Fruit fly (Drosophila melanogaster) whole organism, adult: ENCODE measurements around the gene CG11247.

ENCODE experiments used
- CG11617 ChIP-seq: fragments of 200-800 bp; sonication (Bioruptor generic); optimal IDR thresholded peaks from 2 replicates; lab custom pipeline; 2017; ENCODE audit warnings: mild to moderate bottlenecking, missing biosample characterization, missing genetic modification reagents, missing genetic modification characterization
- CG14711 ChIP-seq: fragments of 200-800 bp; sonication (Bioruptor generic); optimal IDR thresholded peaks from 2 replicates; lab custom pipeline; 2018; ENCODE audit warnings: missing biosample characterization, mild to moderate bottlenecking, missing genetic modification characterization, moderate library complexity
- CG33017 ChIP-seq: fragments of 200-800 bp; sonication (Bioruptor generic); optimal IDR thresholded peaks from 2 replicates; lab custom pipeline; 2018; ENCODE audit warnings: missing biosample characterization, mild to moderate bottlenecking, missing genetic modification characterization, moderate library complexity
- CG5204 ChIP-seq: fragments of 200-800 bp; sonication (Bioruptor generic); optimal IDR thresholded peaks from 2 replicates; lab custom pipeline; 2016; ENCODE audit warnings: missing biosample characterization, missing genetic modification characterization
- Clk ChIP-seq: fragments of 200-800 bp; sonication (Bioruptor generic); optimal IDR thresholded peaks from 2 replicates; lab custom pipeline; 2017; ENCODE audit warnings: missing biosample characterization, missing genetic modification characterization
- Mnt ChIP-seq: fragments of 200-800 bp; sonication (Bioruptor generic); optimal IDR thresholded peaks from 2 replicates; lab custom pipeline; 2016; ENCODE audit warnings: missing biosample characterization, mild to moderate bottlenecking, missing genetic modification characterization
- bab1 ChIP-seq: fragments of 200-800 bp; sonication (Bioruptor generic); optimal IDR thresholded peaks from 3 replicates; lab custom pipeline; 2019; ENCODE audit warnings: missing biosample characterization, mild to moderate bottlenecking, missing genetic modification characterization, moderate library complexity
- ovo ChIP-seq: fragments of 200-800 bp; sonication (Bioruptor generic); optimal IDR thresholded peaks from 2 replicates; lab custom pipeline; 2016; ENCODE audit warnings: missing biosample characterization, missing genetic modification characterization
- pad ChIP-seq: fragments of 200-800 bp; sonication (Bioruptor generic); optimal IDR thresholded peaks from 3 replicates; lab custom pipeline; 2017; ENCODE audit warnings: missing biosample characterization, missing genetic modification characterization, mild to moderate bottlenecking, moderate library complexity, missing genetic modification reagents

DNA sequence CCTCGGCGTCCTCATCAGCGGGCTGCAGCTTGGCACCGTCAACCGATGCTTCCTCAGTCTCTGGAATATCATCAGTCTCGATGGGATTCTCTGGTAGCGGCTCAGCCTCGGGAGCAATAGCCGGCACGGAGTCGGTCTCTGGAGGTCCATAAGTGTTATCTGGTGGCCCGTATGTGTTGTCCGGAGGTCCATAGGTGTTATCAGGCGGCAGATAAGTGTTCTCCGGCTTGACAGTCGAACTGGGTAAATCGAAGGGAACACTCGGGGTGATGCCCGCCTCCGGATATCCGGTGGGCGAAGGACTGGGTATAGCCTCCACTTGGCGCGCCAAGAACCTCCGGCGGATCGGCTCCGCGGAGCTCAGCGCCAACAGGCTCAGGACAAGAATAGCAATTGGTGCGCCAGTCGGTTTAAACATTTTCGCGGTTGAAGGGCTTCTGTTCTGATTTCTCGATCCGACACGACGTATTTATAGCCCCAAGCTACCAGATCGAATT is 2.5 kb upstream of the CG11247 start, which contains the start of gene CG14569:
- TF ChIP-seq CG14711 (no peak), Clk (GFP tag; lab: Kevin White, UChicago) (no peak), CG11617 (GFP tag; lab: Kevin White, UChicago) (no peak), Mnt (GFP tag; lab: Kevin White, UChicago) (no peak), pad (GFP tag; lab: Kevin White, UChicago) (no peak), bab1 (no peak), CG33017 (tag; lab: Kevin White, UChicago) (no peak), CG5204 (no peak), ovo (GFP tag; lab: Kevin White, UChicago) (no peak)
